Fruit fly (Drosophila melanogaster) whole organism, embryonic: Measurements from ENCODE around the gene CG5160.

ENCODE experiments used
- Aef1 ChIP-seq: fragments of 200-800 bp; sonication (Bioruptor generic); IDR thresholded peaks from 3 replicates; pipeline ENCODE4 v1.3.6; 2022; ENCODE audit warnings: missing biosample characterization, missing genetic modification characterization
- Blimp-1 ChIP-seq: fragments of 200-800 bp; sonication (Bioruptor generic); optimal IDR thresholded peaks from 3 replicates; lab custom pipeline; 2018; ENCODE audit warnings: missing biosample characterization, missing genetic modification characterization, mild to moderate bottlenecking, moderate library complexity, missing genetic modification reagents
- CG10366 ChIP-seq: fragments of 200-800 bp; sonication (Bioruptor generic); IDR thresholded peaks from 2 replicates; pipeline ENCODE4 v1.3.6; 2022; ENCODE audit warnings: missing biosample characterization, missing genetic modification characterization
- CG1233 ChIP-seq: fragments of 200-800 bp; sonication (Bioruptor generic); optimal IDR thresholded peaks from 4 replicates; lab custom pipeline; 2018; ENCODE audit warnings: missing biosample characterization, mild to moderate bottlenecking, missing genetic modification characterization
- CG13894 ChIP-seq: fragments of 200-800 bp; sonication (Bioruptor generic); optimal IDR thresholded peaks from 3 replicates; lab custom pipeline; 2018; ENCODE audit warnings: missing biosample characterization, mild to moderate bottlenecking, missing genetic modification characterization, moderate library complexity
- CG14667 ChIP-seq: fragments of 200-800 bp; sonication (Bioruptor generic); IDR thresholded peaks from 2 replicates; pipeline ENCODE4 v1.3.6; 2022; ENCODE audit warnings: missing biosample characterization, missing genetic modification characterization
- CG17328 ChIP-seq: fragments of 200-800 bp; sonication (Bioruptor generic); IDR thresholded peaks from 2 replicates; pipeline ENCODE4 v1.3.6; 2022; ENCODE audit warnings: missing biosample characterization, missing genetic modification characterization
- CG17359 ChIP-seq: fragments of 200-800 bp; sonication (Bioruptor generic); optimal IDR thresholded peaks from 3 replicates; lab custom pipeline; 2018; ENCODE audit warnings: missing biosample characterization, mild to moderate bottlenecking, missing genetic modification characterization, moderate library complexity
- CG17361 ChIP-seq: fragments of 200-800 bp; sonication (Bioruptor generic); IDR thresholded peaks from 3 replicates; pipeline ENCODE4 v1.3.6; 2022; ENCODE audit warnings: missing biosample characterization, missing genetic modification characterization
- CG2202 ChIP-seq: fragments of 200-800 bp; sonication (Bioruptor generic); optimal IDR thresholded peaks from 2 replicates; lab custom pipeline; 2018; ENCODE audit warnings: missing biosample characterization, mild to moderate bottlenecking, missing genetic modification characterization
- CG2889 ChIP-seq: fragments of 200-800 bp; sonication (Bioruptor generic); IDR thresholded peaks from 3 replicates; pipeline ENCODE4 v1.3.6; 2022; ENCODE audit warnings: missing biosample characterization, missing genetic modification characterization
- CG31224 ChIP-seq: fragments of 200-800 bp; sonication (Bioruptor generic); IDR thresholded peaks from 2 replicates; pipeline ENCODE4 v1.3.6; 2022; ENCODE audit warnings: missing biosample characterization, missing genetic modification characterization
- CG5953 ChIP-seq: fragments of 200-800 bp; sonication (Bioruptor generic); IDR thresholded peaks from 2 replicates; pipeline ENCODE4 v1.3.6; 2022; ENCODE audit warnings: missing biosample characterization, missing genetic modification characterization
- CG6272 ChIP-seq: fragments of 200-800 bp; sonication (Bioruptor generic); IDR thresholded peaks from 2 replicates; pipeline ENCODE4 v1.3.6; 2022; ENCODE audit warnings: missing biosample characterization, missing genetic modification characterization
- CG6791 ChIP-seq: fragments of 200-800 bp; sonication (Bioruptor generic); IDR thresholded peaks from 3 replicates; pipeline ENCODE4 v1.3.6; 2022; ENCODE audit warnings: missing biosample characterization, missing genetic modification characterization; ENCODE audit not compliant: partially characterized antibody
- CG7271 ChIP-seq: fragments of 200-800 bp; sonication (Bioruptor generic); optimal IDR thresholded peaks from 2 replicates; lab custom pipeline; 2018; ENCODE audit warnings: missing biosample characterization, mild to moderate bottlenecking, missing genetic modification characterization, moderate library complexity
- CG9817 ChIP-seq: fragments of 200-800 bp; sonication (Bioruptor generic); optimal IDR thresholded peaks from 2 replicates; lab custom pipeline; 2018; ENCODE audit warnings: missing biosample characterization, mild to moderate bottlenecking, missing genetic modification characterization, moderate library complexity
- CkIIα-i1 ChIP-seq: fragments of 200-800 bp; sonication (Bioruptor generic); IDR thresholded peaks from 2 replicates; pipeline ENCODE4 v1.3.6; 2022; ENCODE audit warnings: missing biosample characterization, missing genetic modification characterization
- Dref ChIP-seq: fragments of 200-800 bp; sonication (Bioruptor generic); IDR thresholded peaks from 2 replicates; pipeline ENCODE4 v1.3.6; 2022; ENCODE audit warnings: missing biosample characterization, missing genetic modification characterization
- E2f2 ChIP-seq: fragments of 200-800 bp; sonication (Bioruptor generic); IDR thresholded peaks from 2 replicates; pipeline ENCODE4 v1.3.6; 2022; ENCODE audit warnings: missing biosample characterization, missing genetic modification characterization
- Lhr ChIP-seq: fragments of 200-800 bp; sonication (Bioruptor generic); optimal IDR thresholded peaks from 3 replicates; lab custom pipeline; 2017; ENCODE audit warnings: mild to moderate bottlenecking, missing biosample characterization, missing genetic modification reagents, missing genetic modification characterization
- MTF-1 ChIP-seq: fragments of 200-800 bp; sonication (Bioruptor generic); optimal IDR thresholded peaks from 2 replicates; lab custom pipeline; 2018; ENCODE audit warnings: missing biosample characterization, mild to moderate bottlenecking, missing genetic modification characterization, borderline replicate concordance
- Ravus ChIP-seq: fragments of 200-800 bp; sonication (Bioruptor generic); IDR thresholded peaks from 2 replicates; pipeline ENCODE4 v1.3.6; 2022; ENCODE audit warnings: missing biosample characterization, missing genetic modification characterization
- Sin3A ChIP-seq: fragments of >200 bp; optimal IDR thresholded peaks from 2 replicates; lab custom pipeline; 2018
- Sry-β ChIP-seq: fragments of 200-800 bp; sonication (Bioruptor generic); optimal IDR thresholded peaks from 2 replicates; lab custom pipeline; 2018; ENCODE audit warnings: missing biosample characterization, mild to moderate bottlenecking, missing genetic modification characterization, moderate library complexity
- Stat92E ChIP-seq, 3 experiments: fragments of >200 bp in 2 of 3; fragments of 200-800 bp in 1 of 3; sonication (Bioruptor generic) in 1 of 3; optimal IDR thresholded peaks; 2 replicates each; lab custom pipeline; 2017 to 2019; ENCODE audit warnings: missing biosample characterization in 3 of 3, missing genetic modification characterization in 3 of 3, mild to moderate bottlenecking in 1 of 3, moderate library complexity in 1 of 3
- al ChIP-seq: fragments of 200-800 bp; sonication (Bioruptor generic); IDR thresholded peaks from 2 replicates; pipeline ENCODE4 v1.3.6; 2022; ENCODE audit warnings: missing biosample characterization, missing genetic modification characterization
- bcd ChIP-seq: fragments of 200-800 bp; sonication (Bioruptor generic); optimal IDR thresholded peaks from 2 replicates; lab custom pipeline; 2017; ENCODE audit warnings: missing biosample characterization, mild to moderate bottlenecking, missing genetic modification characterization
- btn ChIP-seq: fragments of 200-800 bp; sonication (Bioruptor generic); optimal IDR thresholded peaks from 2 replicates; lab custom pipeline; 2016; ENCODE audit warnings: missing biosample characterization, missing genetic modification characterization
- caup ChIP-seq: fragments of 200-800 bp; sonication (Bioruptor generic); optimal IDR thresholded peaks from 3 replicates; lab custom pipeline; 2017; ENCODE audit warnings: missing biosample characterization, mild to moderate bottlenecking, missing genetic modification characterization, moderate library complexity; ENCODE audit not compliant: severe bottlenecking
- chinmo ChIP-seq: fragments of 200-800 bp; sonication (Bioruptor generic); IDR thresholded peaks from 4 replicates; pipeline ENCODE4 v1.3.6; 2022; ENCODE audit warnings: missing biosample characterization, missing genetic modification characterization; ENCODE audit not compliant: partially characterized antibody
- corto ChIP-seq: fragments of 200-800 bp; sonication (Bioruptor generic); optimal IDR thresholded peaks from 2 replicates; lab custom pipeline; 2016; ENCODE audit warnings: missing biosample characterization, mild to moderate bottlenecking, missing genetic modification characterization, moderate library complexity
- dysf ChIP-seq: fragments of 200-800 bp; sonication (Bioruptor generic); IDR thresholded peaks from 3 replicates; pipeline ENCODE4 v1.3.6; 2022; ENCODE audit warnings: missing biosample characterization, missing genetic modification characterization
- en ChIP-seq: fragments of 200-800 bp; sonication (Bioruptor generic); optimal IDR thresholded peaks from 2 replicates; lab custom pipeline; 2016; ENCODE audit warnings: missing biosample characterization, missing genetic modification characterization
- exex ChIP-seq: fragments of 200-800 bp; sonication (Bioruptor generic); optimal IDR thresholded peaks from 4 replicates; lab custom pipeline; 2018; ENCODE audit warnings: missing biosample characterization, mild to moderate bottlenecking, missing genetic modification characterization, moderate library complexity
- fd96Cb ChIP-seq: fragments of 200-800 bp; sonication (Bioruptor generic); optimal IDR thresholded peaks from 2 replicates; lab custom pipeline; 2018; ENCODE audit warnings: missing biosample characterization, mild to moderate bottlenecking, missing genetic modification characterization, moderate library complexity
- gsb-n ChIP-seq: fragments of 200-800 bp; sonication (Bioruptor generic); optimal IDR thresholded peaks from 3 replicates; lab custom pipeline; 2018; ENCODE audit warnings: missing biosample characterization, mild to moderate bottlenecking, missing genetic modification characterization
- h ChIP-seq: fragments of >200 bp; optimal IDR thresholded peaks from 2 replicates; lab custom pipeline; 2017
- hkb ChIP-seq, 2 experiments: fragments of 200-800 bp in 1 of 2; fragments of >200 bp in 1 of 2; sonication (Bioruptor generic) in 1 of 2; IDR thresholded peaks in 1 of 2; optimal IDR thresholded peaks in 1 of 2; 2 replicates each; pipeline versions ENCODE4 v1.3.6 to Lab custom; 2017 to 2022; ENCODE audit warnings: missing biosample characterization in 1 of 2, missing genetic modification characterization in 1 of 2
- jigr1 ChIP-seq: fragments of 200-800 bp; sonication (Bioruptor generic); IDR thresholded peaks from 3 replicates; pipeline ENCODE4 v1.3.6; 2022; ENCODE audit warnings: missing biosample characterization, missing genetic modification characterization
- lmd ChIP-seq: fragments of 200-800 bp; sonication (Bioruptor generic); IDR thresholded peaks from 2 replicates; pipeline ENCODE4 v1.3.6; 2022; ENCODE audit warnings: missing biosample characterization, missing genetic modification characterization
- nerfin-1 ChIP-seq: fragments of 200-800 bp; sonication (Bioruptor generic); optimal IDR thresholded peaks from 3 replicates; lab custom pipeline; 2019; ENCODE audit warnings: missing biosample characterization, mild to moderate bottlenecking, missing genetic modification characterization, moderate library complexity
- row ChIP-seq: fragments of 200-800 bp; sonication (Bioruptor generic); IDR thresholded peaks from 3 replicates; pipeline ENCODE4 v1.3.6; 2022; ENCODE audit warnings: missing biosample characterization, missing genetic modification characterization
- schlank ChIP-seq: fragments of 200-800 bp; sonication (Bioruptor generic); optimal IDR thresholded peaks from 2 replicates; lab custom pipeline; 2018; ENCODE audit warnings: missing biosample characterization, mild to moderate bottlenecking, missing genetic modification characterization
- sd ChIP-seq: fragments of 200-800 bp; sonication (Bioruptor generic); optimal IDR thresholded peaks from 3 replicates; lab custom pipeline; 2018; ENCODE audit warnings: missing biosample characterization, mild to moderate bottlenecking, missing genetic modification characterization, moderate library complexity
- slbo ChIP-seq: fragments of 200-800 bp; sonication (Bioruptor generic); IDR thresholded peaks from 2 replicates; pipeline ENCODE4 v1.3.6; 2022; ENCODE audit warnings: missing biosample characterization, missing genetic modification characterization
- slp2 ChIP-seq: fragments of 200-800 bp; sonication (Bioruptor generic); optimal IDR thresholded peaks from 2 replicates; lab custom pipeline; 2016; ENCODE audit warnings: missing biosample characterization, missing genetic modification characterization
- tna ChIP-seq: fragments of 200-800 bp; sonication (Bioruptor generic); IDR thresholded peaks from 2 replicates; pipeline ENCODE4 v1.3.6; 2022; ENCODE audit warnings: missing biosample characterization, missing genetic modification characterization; ENCODE audit not compliant: partially characterized antibody
- tup ChIP-seq: fragments of 200-800 bp; sonication (Bioruptor generic); optimal IDR thresholded peaks from 2 replicates; lab custom pipeline; 2016; ENCODE audit warnings: missing biosample characterization, mild to moderate bottlenecking, missing genetic modification characterization, moderate library complexity

The CG5160 gene

dm6 chr2L:7433957-7434736, 35.6 kb upstream of the CG5160 start (continued):
- TF ChIP-seq corto (no peak), CG5953 (GFP tag; lab: Robert Waterston, UW) (peak; percentile 51; the same call in 1 of the 2 replicates), row (GFP tag; lab: Robert Waterston, UW) (peak; percentile 93), slbo (GFP tag; lab: Robert Waterston, UW) (peak; percentile 94), CG17359 (tag; lab: Kevin White, UChicago) (peak; percentile 46), CkIIα-i1 (no peak), tna (GFP tag; lab: Robert Waterston, UW) (no peak), al (GFP tag; lab: Robert Waterston, UW) (peak; percentile 88), CG31224 (GFP tag; lab: Robert Waterston, UW) (peak; percentile 72), Stat92E (GFP tag; optimal IDR thresholded peaks at IDR 0.05; lab: Kevin White, UChicago) (no peak), E2f2 (peak; percentile 66), h (lab: Kevin White, UChicago) (no peak), gsb-n (tag; lab: Kevin White, UChicago) (peak; percentile 2), Blimp-1 (GFP tag; lab: Kevin White, UChicago) (peak; percentile 41), lmd (GFP tag; lab: Robert Waterston, UW) (peak; percentile 87), slp2 (GFP tag; lab: Kevin White, UChicago) (no peak), nerfin-1 (no peak), CG7271 (tag; lab: Kevin White, UChicago) (no peak), Lhr (GFP tag; lab: Kevin White, UChicago) (no peak), CG10366 (peak; percentile 81), en (GFP tag; lab: Kevin White, UChicago) (no peak), CG6791 (GFP tag; lab: Robert Waterston, UW) (no peak), CG2202 (tag; lab: Kevin White, UChicago) (no peak), Ravus (GFP tag; lab: Robert Waterston, UW) (peak; percentile 83), CG13894 (tag; lab: Kevin White, UChicago) (peak; percentile 75), CG14667 (GFP tag; lab: Robert Waterston, UW) (peak; percentile 33; the same call in 1 of the 2 replicates), schlank (peak; percentile 83), CG17328 (GFP tag; lab: Robert Waterston, UW) (peak; percentile 63), Aef1 (GFP tag; lab: Robert Waterston, UW) (peak; percentile 71), exex (peak; percentile 78), sd (tag; lab: Kevin White, UChicago) (peak; percentile 93), btn (GFP tag; lab: Kevin White, UChicago) (no peak), CG6272 (GFP tag; lab: Robert Waterston, UW) (no peak), dysf (GFP tag; lab: Robert Waterston, UW) (peak; percentile 90), Sry-β (GFP tag; lab: Kevin White, UChicago) (no peak), CG1233 (GFP tag; lab: Kevin White, UChicago) (peak; percentile 47), MTF-1 (GFP tag; lab: Kevin White, UChicago) (no peak), chinmo (GFP tag; lab: Robert Waterston, UW) (no peak), hkb (optimal IDR thresholded peaks at IDR 0.05; lab: Kevin White, UChicago) (no peak), hkb (GFP tag; IDR thresholded peaks at IDR 0.05; lab: Robert Waterston, UW) (peak; percentile 87), CG17361 (peak; percentile 69), CG9817 (tag; lab: Kevin White, UChicago) (peak; percentile 84), Sin3A (lab: Kevin White, UChicago) (no peak), fd96Cb (tag; lab: Kevin White, UChicago) (peak; percentile 63), Dref (GFP tag; lab: Robert Waterston, UW) (no peak), caup (GFP tag; lab: Kevin White, UChicago) (peak; percentile 78), jigr1 (GFP tag; lab: Robert Waterston, UW) (no peak), tup (no peak), CG2889 (GFP tag; lab: Robert Waterston, UW) (peak; percentile 73; the same call in 2 of the 3 replicates), bcd (GFP tag; lab: Kevin White, UChicago) (peak; percentile 57)
